Worm (Caenorhabditis elegans) whole organism, dauer: Measurements from ENCODE around the gene tre-4.
"Not testable (repeated sequence)": the region's sequence is repeated elsewhere in the genome, so short reads cannot be mapped to it uniquely, and the experiment has no call there.

Source experiments
- unc-62 ChIP-seq: sonication (generic microtip); optimal IDR thresholded peaks from 2 replicates; lab custom pipeline; 2017; ENCODE audit warnings: missing biosample characterization, missing genetic modification reagents, missing genetic modification characterization

Gene tre-4

ce11 chrX:13471855-13472254, at the start of gene tre-4:
tre-4 (plus strand) TSS chrX:13472155.
- TF ChIP-seq unc-62 (GFP tag; lab: Kevin White, UChicago): no peak

DNA sequence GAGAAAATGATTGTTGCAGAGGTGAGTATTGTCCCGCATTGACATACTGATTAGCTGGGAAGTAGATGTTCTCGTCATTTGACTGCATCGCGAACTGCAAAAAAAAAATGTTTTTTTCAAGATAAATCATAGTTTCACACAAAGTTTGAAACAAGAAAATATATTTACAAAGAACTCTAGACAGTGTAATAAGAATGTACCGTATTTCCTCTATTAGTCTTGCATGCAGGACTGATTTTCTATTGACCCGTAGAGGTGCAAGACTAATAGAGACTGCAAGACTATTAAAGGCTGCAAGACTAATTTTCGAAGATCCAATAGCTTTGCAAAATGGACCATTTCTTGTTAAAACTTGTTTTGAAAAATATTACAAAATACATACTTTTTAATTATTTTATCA, 48.6 kb upstream of the tre-4 start, which contains the start of gene fkh-3:
Gene fkh-3 (minus strand): TSS at position 101 of the 400 bp plus-strand sequence.
- TF ChIP-seq unc-62 (GFP tag; lab: Kevin White, UChicago): no peak

- not testable (repeated sequence) for TF ChIP-seq unc-62 (GFP tag; lab: Kevin White, UChicago)
Observed at ce11 chrX:13428755-13429154, 43.2 kb upstream of the tre-4 start, which contains the start of gene fkh-4. fkh-4 (minus strand) TSS chrX:13428855.

- TF ChIP-seq unc-62 (GFP tag; lab: Kevin White, UChicago): not testable (repeated sequence)
Observed at ce11 chrX:13431388-13431787, 40.6 kb upstream of the tre-4 start, which contains the start of gene C29F7.10. C29F7.10 (minus strand) TSS chrX:13431488.

DNA sequence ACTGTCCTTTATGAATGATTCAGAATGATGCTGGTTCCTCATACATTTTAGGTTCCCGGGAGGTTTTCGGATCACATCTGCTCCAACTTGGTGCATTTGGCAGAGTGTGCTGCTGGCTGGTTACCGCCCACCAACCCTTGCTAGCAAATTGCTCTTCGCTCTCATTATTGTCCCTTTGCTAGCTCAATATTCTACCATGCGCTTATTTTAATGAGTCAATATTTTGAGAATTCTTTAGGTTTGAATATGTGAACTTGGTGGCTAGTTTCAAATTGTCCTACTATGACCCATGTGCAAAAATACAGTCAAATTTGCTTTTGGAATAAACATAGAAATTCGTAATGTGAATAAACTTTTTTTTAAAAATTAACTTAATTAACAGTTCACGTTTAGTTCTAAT, 36.8 kb upstream of the tre-4 start:
- no peak for TF ChIP-seq unc-62 (GFP tag; lab: Kevin White, UChicago)

ce11 chrX:13435790-13436472, 36.0 kb upstream of the tre-4 start, which contains the start of gene jmjd-3.3:
jmjd-3.3 (plus strand) TSS chrX:13436422.
- no peak for TF ChIP-seq unc-62 (GFP tag; lab: Kevin White, UChicago)

- TF ChIP-seq unc-62 (GFP tag; lab: Kevin White, UChicago): no peak
Observed at ce11 chrX:13442446-13442845, 29.5 kb upstream of the tre-4 start.

DNA sequence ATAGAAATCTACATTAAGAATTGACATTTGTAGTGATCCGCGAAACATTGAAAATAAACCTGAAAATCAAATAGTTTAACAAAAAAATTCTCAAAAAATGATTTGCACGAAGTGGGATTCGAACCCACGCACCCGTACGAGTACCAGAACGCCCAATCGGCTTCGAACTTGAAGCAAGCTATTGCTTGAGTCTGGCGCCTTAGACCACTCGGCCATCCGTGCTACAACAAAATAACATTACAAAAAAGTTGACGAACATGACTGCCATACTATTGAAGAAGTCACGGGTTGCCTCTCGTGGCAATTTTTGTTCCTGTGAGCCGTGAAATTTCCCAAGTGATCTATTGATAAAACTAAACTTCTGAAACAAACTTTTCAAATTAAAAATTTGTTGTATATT, 28.7 kb upstream of the tre-4 start:
- no peak for TF ChIP-seq unc-62 (GFP tag; lab: Kevin White, UChicago)

DNA sequence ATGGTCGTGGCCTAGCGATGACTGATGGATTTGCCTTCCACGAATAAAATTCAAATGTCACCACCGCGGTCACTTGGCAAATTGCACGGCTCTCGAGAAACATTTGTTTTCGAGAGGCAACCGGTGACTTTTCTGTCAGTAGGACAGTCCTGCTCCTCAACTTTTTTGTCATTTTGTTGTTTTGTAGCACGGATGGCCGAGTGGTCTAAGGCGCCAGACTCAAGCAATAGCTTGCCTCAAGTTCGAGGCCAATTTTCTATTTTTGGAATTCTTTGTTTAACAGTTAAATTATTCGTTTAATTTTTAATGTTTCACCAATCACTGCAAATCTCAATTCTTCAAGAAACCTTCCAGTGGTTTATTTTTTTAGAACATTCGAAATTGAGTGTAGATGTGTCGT, 27.7 kb upstream of the tre-4 start:
- TF ChIP-seq unc-62 (GFP tag; lab: Kevin White, UChicago): no peak

- no peak for TF ChIP-seq unc-62 (GFP tag; lab: Kevin White, UChicago)
Observed at ce11 chrX:13446418-13446817, 25.5 kb upstream of the tre-4 start, which contains the start of gene set-8. set-8 (plus strand) TSS chrX:13446718.

DNA sequence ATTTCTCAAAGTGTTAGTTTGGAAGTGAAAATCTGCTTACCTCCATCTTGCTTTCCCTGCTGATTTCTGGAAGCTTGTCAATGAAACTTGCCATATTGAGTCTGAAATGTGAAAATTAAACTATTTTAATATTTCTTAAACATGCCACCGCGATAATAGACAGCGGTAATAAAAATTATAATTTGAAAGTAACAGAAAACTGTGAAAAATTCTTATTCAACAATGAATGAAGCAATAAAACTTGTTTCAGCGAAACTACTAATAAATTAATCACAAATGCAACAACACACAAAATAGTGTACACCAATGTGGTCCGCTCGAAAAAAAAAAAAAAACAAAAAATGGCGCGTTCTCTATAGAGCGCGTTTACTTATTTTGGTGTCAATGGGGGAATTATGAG, 20.4 kb upstream of the tre-4 start, which contains the start of gene F02D10.6:
Gene F02D10.6 (minus strand): TSS at position 101 of the 400 bp plus-strand sequence.
- TF ChIP-seq unc-62 (GFP tag; lab: Kevin White, UChicago): no peak

DNA sequence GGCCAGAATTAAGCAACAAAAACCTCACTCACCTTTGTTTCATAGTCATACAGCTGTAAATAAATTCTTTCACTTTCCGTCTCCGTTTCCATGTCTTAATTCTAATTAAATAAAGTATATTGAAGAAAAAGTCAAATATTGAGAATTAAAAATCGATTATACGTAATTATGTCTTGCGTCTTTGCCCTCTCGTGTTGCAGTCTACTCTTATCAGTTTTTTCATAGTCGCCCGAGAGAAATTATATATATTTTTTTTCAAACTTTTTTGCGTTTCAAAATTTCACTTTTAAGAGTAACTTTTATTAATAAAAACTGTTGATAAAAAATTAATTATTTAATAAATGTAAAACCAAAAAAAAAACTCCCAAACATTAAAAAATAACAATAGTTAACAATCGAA, 15.5 kb upstream of the tre-4 start, which contains the start of gene flr-1:
Gene flr-1 (minus strand): TSS at position 101 of the 400 bp plus-strand sequence.
- TF ChIP-seq unc-62 (GFP tag; lab: Kevin White, UChicago): no peak

DNA sequence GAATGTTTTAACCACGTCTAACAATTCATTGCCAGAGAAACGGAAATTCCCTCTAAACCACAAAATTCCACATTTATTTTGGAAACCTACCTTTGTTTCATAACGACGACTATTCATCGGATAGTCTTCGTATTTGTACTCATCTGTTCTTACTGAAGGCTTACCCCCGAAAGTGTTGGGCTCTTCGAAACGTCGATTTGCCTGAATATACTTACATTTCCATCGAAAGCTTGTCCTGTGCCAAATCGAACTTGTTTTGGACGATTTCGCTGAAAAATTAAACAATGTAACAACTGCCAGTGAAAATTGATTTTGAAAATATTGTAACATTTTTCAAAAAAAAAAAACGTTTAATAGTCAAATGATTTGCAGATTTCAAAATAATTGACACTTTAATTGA, 9.4 kb upstream of the tre-4 start, which contains the start of gene F02D10.3:
Gene F02D10.3 (minus strand): TSS at position 101 of the 400 bp plus-strand sequence.
- TF ChIP-seq unc-62 (GFP tag; lab: Kevin White, UChicago): no peak

DNA sequence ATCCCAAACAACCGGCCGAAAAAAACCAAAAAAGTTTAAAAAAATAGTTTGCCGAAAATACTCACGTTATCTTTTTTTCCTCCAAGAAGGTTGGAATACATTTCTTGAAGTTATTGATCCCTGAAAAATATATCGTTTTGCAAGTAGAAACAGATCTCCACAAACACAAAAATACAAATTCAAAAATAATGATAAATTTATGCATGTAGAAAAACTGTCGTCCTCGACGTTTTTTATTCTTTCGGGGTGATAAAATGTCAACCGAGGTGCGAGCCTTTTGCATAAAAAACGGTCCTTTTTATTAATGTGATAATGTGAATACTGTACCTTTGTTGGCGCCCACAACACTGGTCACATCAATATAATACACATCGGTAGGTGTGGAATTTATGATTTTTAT, 8.2 kb upstream of the tre-4 start, which contains the start of gene F02D10.2:
Gene F02D10.2 (minus strand): TSS at position 101 of the 400 bp plus-strand sequence.
- no peak for TF ChIP-seq unc-62 (GFP tag; lab: Kevin White, UChicago)

DNA sequence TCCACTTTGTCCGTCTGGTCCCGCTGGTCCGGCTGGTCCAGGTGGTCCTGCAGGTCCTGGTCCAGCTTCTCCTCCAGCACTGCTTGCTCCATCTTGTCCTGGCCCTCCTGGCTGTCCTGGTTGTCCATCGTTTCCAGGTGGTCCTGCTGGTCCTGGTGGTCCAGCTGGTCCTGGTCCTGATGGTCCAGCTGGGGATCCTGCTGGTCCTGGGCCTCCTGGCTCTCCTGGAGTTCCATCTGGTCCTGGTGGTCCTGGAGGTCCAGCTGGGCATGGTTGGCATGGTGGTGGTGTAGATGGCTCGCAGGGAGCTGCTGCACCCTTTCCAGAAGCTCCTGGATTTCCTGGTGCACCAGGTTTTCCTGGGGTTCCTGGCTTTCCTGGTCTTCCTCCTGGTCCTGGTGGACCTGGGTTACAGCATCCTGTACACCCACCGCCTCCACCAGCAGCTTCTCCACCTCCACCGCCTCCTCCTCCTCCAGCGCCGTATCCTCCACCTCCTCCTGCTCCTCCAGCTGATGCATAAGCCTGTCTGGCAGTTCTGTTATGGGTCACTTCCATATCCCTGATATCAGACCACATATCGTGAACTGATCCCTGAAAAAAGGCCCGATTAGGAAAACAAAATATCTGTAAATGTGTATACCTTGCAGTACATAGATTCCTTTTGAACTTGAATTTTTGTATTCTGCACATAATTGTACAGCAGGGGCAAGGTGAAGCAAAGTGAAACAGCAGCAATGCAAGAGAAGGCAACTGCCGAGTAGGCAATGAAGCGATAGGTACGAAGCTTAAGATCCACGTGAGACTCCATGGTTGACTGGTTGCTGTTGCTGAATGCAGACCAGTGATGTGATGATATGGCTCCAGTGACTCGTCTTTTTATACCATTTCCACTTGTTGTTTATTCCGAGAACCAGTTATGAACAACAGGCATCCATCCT, 4.8 kb upstream of the tre-4 start, which contains the start of gene col-183:
Gene col-183 (minus strand): TSS at position 839 of the 941 bp plus-strand sequence.
- TF ChIP-seq unc-62 (GFP tag; lab: Kevin White, UChicago): no peak
